Fruit fly (Drosophila melanogaster) whole organism, embryonic: ENCODE measurements around the gene CG7320.

Experiments used
- Ada2b ChIP-seq: fragments of 200-800 bp; sonication (Bioruptor generic); IDR thresholded peaks from 2 replicates; pipeline ENCODE4 v1.3.6; 2022; ENCODE audit warnings: missing biosample characterization, missing genetic modification characterization
- Atf-2 ChIP-seq: fragments of 200-800 bp; sonication (Bioruptor generic); optimal IDR thresholded peaks from 2 replicates; lab custom pipeline; 2016; ENCODE audit warnings: missing biosample characterization, missing genetic modification characterization
- CG11398 ChIP-seq: fragments of 200-800 bp; sonication (Bioruptor generic); optimal IDR thresholded peaks from 2 replicates; lab custom pipeline; 2016; ENCODE audit warnings: missing biosample characterization, missing genetic modification characterization
- CG14965 ChIP-seq: fragments of 200-800 bp; sonication (Bioruptor generic); optimal IDR thresholded peaks from 2 replicates; lab custom pipeline; 2016; ENCODE audit warnings: missing biosample characterization, missing genetic modification characterization, borderline replicate concordance
- CG1792 ChIP-seq: fragments of 200-800 bp; sonication (Bioruptor generic); optimal IDR thresholded peaks from 2 replicates; lab custom pipeline; 2016; ENCODE audit warnings: missing biosample characterization, missing genetic modification characterization
- CG2199 ChIP-seq: fragments of 200-800 bp; sonication (Bioruptor generic); IDR thresholded peaks from 3 replicates; pipeline ENCODE4 v1.3.6; 2022; ENCODE audit warnings: missing biosample characterization, missing genetic modification characterization
- CG32532 ChIP-seq: fragments of 200-800 bp; sonication (Bioruptor generic); IDR thresholded peaks from 2 replicates; pipeline ENCODE4 v1.3.6; 2022; ENCODE audit warnings: missing biosample characterization, missing genetic modification characterization
- CG32767 ChIP-seq: fragments of 200-800 bp; sonication (Bioruptor generic); IDR thresholded peaks from 2 replicates; pipeline ENCODE4 v1.3.6; 2022; ENCODE audit warnings: missing biosample characterization, missing genetic modification characterization
- CG3726 ChIP-seq: fragments of 200-800 bp; sonication (Bioruptor generic); IDR thresholded peaks from 3 replicates; pipeline ENCODE4, ENCODE4 v1.3.6; 2022; ENCODE audit warnings: missing biosample characterization, missing genetic modification characterization
- CG4730 ChIP-seq: fragments of 200-800 bp; sonication (Bioruptor generic); IDR thresholded peaks from 2 replicates; pipeline ENCODE4 v1.3.6; 2022; ENCODE audit warnings: missing biosample characterization, missing genetic modification characterization
- CG7786 ChIP-seq: fragments of 200-800 bp; sonication (Bioruptor generic); optimal IDR thresholded peaks from 2 replicates; lab custom pipeline; 2016; ENCODE audit warnings: missing biosample characterization, missing genetic modification characterization
- CG8388 ChIP-seq: fragments of 200-800 bp; sonication (Bioruptor generic); optimal IDR thresholded peaks from 2 replicates; lab custom pipeline; 2019; ENCODE audit warnings: missing biosample characterization, mild to moderate bottlenecking, missing genetic modification characterization, moderate library complexity
- CG9932 ChIP-seq: fragments of 200-800 bp; sonication (Bioruptor generic); IDR thresholded peaks from 2 replicates; pipeline ENCODE4 v1.3.6; 2022; ENCODE audit warnings: missing biosample characterization, missing genetic modification characterization
- Gsc ChIP-seq: fragments of 200-800 bp; sonication (Bioruptor generic); IDR thresholded peaks from 2 replicates; pipeline ENCODE4 v1.3.6; 2022; ENCODE audit warnings: missing biosample characterization, missing genetic modification characterization
- Hmr ChIP-seq: fragments of 200-800 bp; sonication (Bioruptor generic); optimal IDR thresholded peaks from 3 replicates; lab custom pipeline; 2017; ENCODE audit warnings: mild to moderate bottlenecking, missing biosample characterization, missing genetic modification reagents, missing genetic modification characterization
- Hr3 ChIP-seq: fragments of 200-800 bp; sonication (Bioruptor generic); optimal IDR thresholded peaks from 3 replicates; lab custom pipeline; 2016; ENCODE audit warnings: missing biosample characterization, missing genetic modification characterization
- NK7.1 ChIP-seq: fragments of 200-800 bp; sonication (Bioruptor generic); optimal IDR thresholded peaks from 3 replicates; lab custom pipeline; 2016; ENCODE audit warnings: missing biosample characterization, missing genetic modification characterization
- Neu2 ChIP-seq: fragments of 200-800 bp; sonication (Bioruptor generic); optimal IDR thresholded peaks from 3 replicates; lab custom pipeline; 2016; ENCODE audit warnings: missing biosample characterization, missing genetic modification characterization, borderline replicate concordance
- Rx ChIP-seq: fragments of 200-800 bp; sonication (Bioruptor generic); IDR thresholded peaks from 2 replicates; pipeline ENCODE4 v1.3.6; 2022; ENCODE audit warnings: missing biosample characterization, missing genetic modification characterization
- Taf1 ChIP-seq: fragments of 200-800 bp; sonication (Bioruptor generic); IDR thresholded peaks from 2 replicates; pipeline ENCODE4 v1.3.6; 2022; ENCODE audit warnings: missing biosample characterization, missing genetic modification characterization
- Vsx1 ChIP-seq: fragments of 200-800 bp; sonication (Bioruptor generic); optimal IDR thresholded peaks from 2 replicates; lab custom pipeline; 2017; ENCODE audit warnings: missing biosample characterization, mild to moderate bottlenecking, missing genetic modification characterization, missing genetic modification reagents
- ato ChIP-seq: fragments of 200-800 bp; sonication (Bioruptor generic); IDR thresholded peaks from 2 replicates; pipeline ENCODE4 v1.3.6; 2022; ENCODE audit warnings: missing biosample characterization, missing genetic modification characterization; ENCODE audit not compliant: partially characterized antibody
- bab2 ChIP-seq: fragments of 200-800 bp; sonication (Bioruptor generic); optimal IDR thresholded peaks from 2 replicates; lab custom pipeline; 2016; ENCODE audit warnings: missing biosample characterization, missing genetic modification characterization
- chinmo ChIP-seq: fragments of 200-800 bp; sonication (Bioruptor generic); IDR thresholded peaks from 4 replicates; pipeline ENCODE4 v1.3.6; 2022; ENCODE audit warnings: missing biosample characterization, missing genetic modification characterization; ENCODE audit not compliant: partially characterized antibody
- corto ChIP-seq: fragments of 200-800 bp; sonication (Bioruptor generic); optimal IDR thresholded peaks from 2 replicates; lab custom pipeline; 2016; ENCODE audit warnings: missing biosample characterization, mild to moderate bottlenecking, missing genetic modification characterization, moderate library complexity
- crc ChIP-seq: fragments of 200-800 bp; sonication (Bioruptor generic); optimal IDR thresholded peaks from 2 replicates; lab custom pipeline; 2016; ENCODE audit warnings: missing biosample characterization, missing genetic modification characterization
- cwo ChIP-seq: fragments of 200-800 bp; sonication (Bioruptor generic); optimal IDR thresholded peaks from 3 replicates; lab custom pipeline; 2017; ENCODE audit warnings: missing biosample characterization, missing genetic modification characterization, mild to moderate bottlenecking, moderate library complexity, missing genetic modification reagents
- dati ChIP-seq: fragments of 200-800 bp; sonication (Bioruptor generic); IDR thresholded peaks from 2 replicates; pipeline ENCODE4 v1.3.6; 2022; ENCODE audit warnings: missing biosample characterization, missing genetic modification characterization
- gro ChIP-seq: fragments of 200-800 bp; sonication (Bioruptor generic); optimal IDR thresholded peaks from 2 replicates; lab custom pipeline; 2016; ENCODE audit warnings: missing biosample characterization, missing genetic modification characterization
- h ChIP-seq: fragments of >200 bp; optimal IDR thresholded peaks from 2 replicates; lab custom pipeline; 2017
- jumu ChIP-seq: fragments of 200-800 bp; sonication (Bioruptor generic); optimal IDR thresholded peaks from 3 replicates; lab custom pipeline; 2016; ENCODE audit warnings: missing biosample characterization, missing genetic modification characterization
- kay ChIP-seq: fragments of 200-800 bp; sonication (Bioruptor generic); optimal IDR thresholded peaks from 2 replicates; lab custom pipeline; 2016; ENCODE audit warnings: missing biosample characterization, missing genetic modification characterization
- lmd ChIP-seq: fragments of 200-800 bp; sonication (Bioruptor generic); IDR thresholded peaks from 2 replicates; pipeline ENCODE4 v1.3.6; 2022; ENCODE audit warnings: missing biosample characterization, missing genetic modification characterization
- luna ChIP-seq: fragments of 200-800 bp; sonication (Bioruptor generic); optimal IDR thresholded peaks from 2 replicates; lab custom pipeline; 2016; ENCODE audit warnings: missing biosample characterization, missing genetic modification characterization
- mam ChIP-seq: fragments of 200-800 bp; sonication (Bioruptor generic); optimal IDR thresholded peaks from 3 replicates; lab custom pipeline; 2016; ENCODE audit warnings: missing biosample characterization, missing genetic modification characterization
- mld ChIP-seq: fragments of 200-800 bp; sonication (Bioruptor generic); IDR thresholded peaks from 3 replicates; pipeline ENCODE4 v1.3.6; 2022; ENCODE audit warnings: missing biosample characterization, missing genetic modification characterization; ENCODE audit not compliant: partially characterized antibody
- nerfin-2 ChIP-seq: fragments of 200-800 bp; sonication (Bioruptor generic); IDR thresholded peaks from 2 replicates; pipeline ENCODE4 v1.3.6; 2022; ENCODE audit warnings: missing biosample characterization, missing genetic modification characterization; ENCODE audit not compliant: partially characterized antibody
- otp ChIP-seq: fragments of 200-800 bp; sonication (Bioruptor generic); IDR thresholded peaks from 3 replicates; pipeline ENCODE4, ENCODE4 v1.3.6; 2022; ENCODE audit warnings: missing biosample characterization, missing genetic modification characterization
- pb ChIP-seq: fragments of 200-800 bp; sonication (Bioruptor generic); optimal IDR thresholded peaks from 3 replicates; lab custom pipeline; 2016; ENCODE audit warnings: missing biosample characterization, missing genetic modification characterization
- pita ChIP-seq: fragments of 200-800 bp; sonication (Bioruptor generic); optimal IDR thresholded peaks from 2 replicates; lab custom pipeline; 2017; ENCODE audit warnings: missing biosample characterization, mild to moderate bottlenecking, missing genetic modification characterization
- sc ChIP-seq, 3 experiments: fragments of >200 bp in 2 of 3; fragments of 200-800 bp in 1 of 3; sonication (Bioruptor generic) in 1 of 3; optimal IDR thresholded peaks; 2 replicates in 2 of 3; 3 replicates in 1 of 3; lab custom pipeline; 2017; ENCODE audit warnings: mild to moderate bottlenecking in 1 of 3, missing biosample characterization in 1 of 3, missing genetic modification characterization in 1 of 3, missing genetic modification reagents in 1 of 3
- schlank ChIP-seq: fragments of 200-800 bp; sonication (Bioruptor generic); optimal IDR thresholded peaks from 2 replicates; lab custom pipeline; 2018; ENCODE audit warnings: missing biosample characterization, mild to moderate bottlenecking, missing genetic modification characterization
- slbo ChIP-seq: fragments of 200-800 bp; sonication (Bioruptor generic); IDR thresholded peaks from 2 replicates; pipeline ENCODE4 v1.3.6; 2022; ENCODE audit warnings: missing biosample characterization, missing genetic modification characterization
- toy ChIP-seq: fragments of 200-800 bp; sonication (Bioruptor generic); IDR thresholded peaks from 2 replicates; pipeline ENCODE4 v1.3.6; 2022; ENCODE audit warnings: missing biosample characterization, missing genetic modification characterization
- wdn ChIP-seq: fragments of 200-800 bp; sonication (Bioruptor generic); IDR thresholded peaks from 2 replicates; pipeline ENCODE4 v1.3.6; 2022; ENCODE audit warnings: missing biosample characterization, missing genetic modification characterization

Gene CG7320

dm6 chr3L:18250652-18251051 lies 49.4 kb downstream of the CG7320 start (continued):
- TF ChIP-seq Ada2b (GFP tag; lab: Robert Waterston, UW) = no peak
- TF ChIP-seq CG9932 (GFP tag; lab: Robert Waterston, UW) = no peak
- TF ChIP-seq CG4730 (GFP tag; lab: Robert Waterston, UW) = peak; percentile 48
- no peak for TF ChIP-seq crc (GFP tag; lab: Kevin White, UChicago)
- no peak for TF ChIP-seq corto (GFP tag; lab: Kevin White, UChicago)
- no peak for TF ChIP-seq Hmr
- TF ChIP-seq Vsx1 (GFP tag; lab: Kevin White, UChicago) = peak; percentile 7
- no peak; the same call in 2 of the 3 replicates for TF ChIP-seq CG3726 (GFP tag; lab: Robert Waterston, UW)
- no peak for TF ChIP-seq CG32532 (GFP tag; lab: Robert Waterston, UW)
- TF ChIP-seq NK7.1 (GFP tag; lab: Kevin White, UChicago) = no peak
- peak; percentile 74; the same call in 2 of the 3 replicates for TF ChIP-seq otp (GFP tag; lab: Robert Waterston, UW)
- no peak for TF ChIP-seq pita (GFP tag; lab: Kevin White, UChicago)
- TF ChIP-seq mld (GFP tag; lab: Robert Waterston, UW) = no peak
- no peak for TF ChIP-seq kay (GFP tag; lab: Kevin White, UChicago)
- TF ChIP-seq dati (GFP tag; lab: Robert Waterston, UW) = no peak
- TF ChIP-seq nerfin-2 (GFP tag; lab: Robert Waterston, UW) = no peak
- peak; percentile 53; the same call in 1 of the 2 replicates for TF ChIP-seq lmd
- no peak for TF ChIP-seq sc (optimal IDR thresholded peaks at IDR 0.05; lab: Kevin White, UChicago)
- TF ChIP-seq sc (GFP tag; optimal IDR thresholded peaks at IDR 0.05; lab: Kevin White, UChicago) = peak; percentile 60
- no peak for TF ChIP-seq CG2199 (GFP tag; lab: Robert Waterston, UW)
- TF ChIP-seq wdn (GFP tag; lab: Robert Waterston, UW) = no peak
- no peak for TF ChIP-seq toy (GFP tag; lab: Robert Waterston, UW)
- TF ChIP-seq pb = no peak
- TF ChIP-seq cwo = no peak
- TF ChIP-seq CG8388 (GFP tag; lab: Kevin White, UChicago) = peak; percentile 68
- TF ChIP-seq CG1792 (GFP tag; lab: Kevin White, UChicago) = no peak
- no peak for TF ChIP-seq chinmo (GFP tag; lab: Robert Waterston, UW)
- peak; percentile 62 for TF ChIP-seq Rx (GFP tag; lab: Robert Waterston, UW)
- TF ChIP-seq CG11398 (GFP tag; lab: Kevin White, UChicago) = no peak
- TF ChIP-seq jumu (GFP tag; lab: Kevin White, UChicago) = no peak
- no peak for TF ChIP-seq luna (GFP tag; lab: Kevin White, UChicago)
- TF ChIP-seq Atf-2 (GFP tag; lab: Kevin White, UChicago) = no peak
- peak; percentile 45 for TF ChIP-seq Hr3 (GFP tag; lab: Kevin White, UChicago)
- no peak for TF ChIP-seq mam (GFP tag; lab: Kevin White, UChicago)
- TF ChIP-seq CG32767 (GFP tag; lab: Robert Waterston, UW) = no peak
- no peak for TF ChIP-seq Taf1
- no peak for TF ChIP-seq schlank (tag; lab: Kevin White, UChicago)
- no peak for TF ChIP-seq ato (GFP tag; lab: Robert Waterston, UW)
- TF ChIP-seq slbo (GFP tag; lab: Robert Waterston, UW) = no peak
- TF ChIP-seq Gsc (GFP tag; lab: Robert Waterston, UW) = peak; percentile 40
- TF ChIP-seq CG7786 = no peak
- no peak for TF ChIP-seq Neu2 (GFP tag; lab: Kevin White, UChicago)
- no peak for TF ChIP-seq CG14965 (GFP tag; lab: Kevin White, UChicago)
- TF ChIP-seq h (lab: Kevin White, UChicago) = no peak
- no peak for TF ChIP-seq gro
- TF ChIP-seq bab2 (GFP tag; lab: Kevin White, UChicago) = no peak
